Fruit fly (Drosophila melanogaster): ENCODE results near the gene RpS10a.
A peak's percentile ranks its signal among the peaks of the same experiment; 100 is the strongest.

Gene RpS10a

DNA sequence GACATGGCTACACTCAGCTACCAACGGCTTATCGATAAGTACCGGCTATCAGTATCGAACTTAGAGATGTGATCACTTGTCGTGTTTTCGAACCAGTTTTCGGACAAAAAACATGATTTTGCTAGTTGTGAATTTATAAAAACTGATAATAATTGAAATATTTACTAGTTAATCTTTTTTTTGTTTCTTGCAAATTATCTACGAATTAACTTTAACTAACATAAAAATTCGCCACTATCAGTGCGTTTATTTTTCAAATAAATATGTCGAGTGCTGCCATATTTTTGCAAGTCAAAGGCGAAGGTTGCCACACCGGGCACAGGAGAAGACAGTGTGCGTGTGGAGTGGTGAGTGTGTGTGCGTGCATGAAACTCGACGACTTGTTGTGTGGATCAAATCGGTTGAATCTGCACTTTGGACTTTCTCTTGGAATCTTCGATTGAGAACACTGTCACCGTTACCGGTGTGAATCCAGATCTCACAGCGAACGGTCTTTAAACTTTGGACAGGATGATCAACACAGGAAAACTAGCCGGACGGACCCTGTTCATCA, 24.7 kb downstream of the RpS10a start, which contains the start of gene Hsdl2:
Hsdl2 (plus strand) TSS at position 349 of the 553 bp plus-strand sequence.
- no peak for TF ChIP-seq pros (GFP tag; optimal IDR thresholded peaks at IDR 0.05)
- no peak for TF ChIP-seq CG10543 (GFP tag; optimal IDR thresholded peaks at IDR 0.05)
- TF ChIP-seq row (GFP tag; IDR thresholded peaks at IDR 0.05) = peak; percentile 75
- TF ChIP-seq CG7786 (GFP tag; optimal IDR thresholded peaks at IDR 0.05) = peak; percentile 7
- no peak for TF ChIP-seq pnt (GFP tag; optimal IDR thresholded peaks at IDR 0.05)
- TF ChIP-seq CG14710 (tag; optimal IDR thresholded peaks at IDR 0.05) = peak; percentile 75
- no peak for TF ChIP-seq CrebB (tag; optimal IDR thresholded peaks at IDR 0.05)
- TF ChIP-seq CG15073 (GFP tag; optimal IDR thresholded peaks at IDR 0.05) = no peak
- peak; percentile 59 for TF ChIP-seq MESR4 (GFP tag; optimal IDR thresholded peaks at IDR 0.05)
- peak; percentile 29 for TF ChIP-seq az2 (GFP tag; optimal IDR thresholded peaks at IDR 0.05)
- no peak for TF ChIP-seq CG15479 (GFP tag; optimal IDR thresholded peaks at IDR 0.05)
- TF ChIP-seq crol (GFP tag; IDR thresholded peaks at IDR 0.05) = no peak
- TF ChIP-seq Hmr (GFP tag; optimal IDR thresholded peaks at IDR 0.05) = peak; percentile 61
- no peak for TF ChIP-seq ATbp (GFP tag; optimal IDR thresholded peaks at IDR 0.05)
- TF ChIP-seq CG34376 (GFP tag; optimal IDR thresholded peaks at IDR 0.05) = peak; percentile 49
- no peak for TF ChIP-seq CG32767 (GFP tag; IDR thresholded peaks at IDR 0.05)
- TF ChIP-seq CG9797 (GFP tag; optimal IDR thresholded peaks at IDR 0.05) = peak; percentile 49
- TF ChIP-seq CG1602 (GFP tag; optimal IDR thresholded peaks at IDR 0.05) = peak; percentile 0
- peak; percentile 67 for TF ChIP-seq CG3995 (GFP tag; optimal IDR thresholded peaks at IDR 0.05)
- TF ChIP-seq CG31224 (GFP tag; IDR thresholded peaks at IDR 0.05) = 0 out of 2 replicates have a peak, but pooled peaks have one; percentile 31
- no peak for TF ChIP-seq Mes4 (GFP tag; optimal IDR thresholded peaks at IDR 0.05)
- TF ChIP-seq CG9215 (GFP tag; IDR thresholded peaks at IDR 0.05) = peak; percentile 45
- no peak for TF ChIP-seq croc (GFP tag; conservative IDR thresholded peaks at IDR 0.05)
- TF ChIP-seq zen (tag; optimal IDR thresholded peaks at IDR 0.05) = no peak
- no peak for TF ChIP-seq NC2β (GFP tag; optimal IDR thresholded peaks at IDR 0.05)
- TF ChIP-seq CG5245 (GFP tag; optimal IDR thresholded peaks at IDR 0.05) = no peak
- TF ChIP-seq CG2875 (GFP tag; optimal IDR thresholded peaks at IDR 0.05) = no peak
- TF ChIP-seq bcd (GFP tag; optimal IDR thresholded peaks at IDR 0.05) = no peak
- no peak for TF ChIP-seq slou (GFP tag; optimal IDR thresholded peaks at IDR 0.05)
- no peak for TF ChIP-seq tup (GFP tag; optimal IDR thresholded peaks at IDR 0.05)
- 0 out of 3 replicates have a peak, but pooled peaks have one; percentile 45 for TF ChIP-seq CG11456 (GFP tag; IDR thresholded peaks at IDR 0.05)
- no peak for TF ChIP-seq lola (GFP tag; optimal IDR thresholded peaks at IDR 0.05)
- TF ChIP-seq lmd (GFP tag; IDR thresholded peaks at IDR 0.05) = peak; percentile 38; the same call in 1 of the 2 replicates
- TF ChIP-seq cg (GFP tag; optimal IDR thresholded peaks at IDR 0.05) = peak; percentile 96
- TF ChIP-seq stc (GFP tag; IDR thresholded peaks at IDR 0.05) = no peak
- TF ChIP-seq her (GFP tag; optimal IDR thresholded peaks at IDR 0.05) = no peak
- TF ChIP-seq ase (GFP tag; IDR thresholded peaks at IDR 0.05) = no peak
- TF ChIP-seq Rx (GFP tag; IDR thresholded peaks at IDR 0.05) = peak; percentile 41; the same call in 1 of the 2 replicates
- no peak for TF ChIP-seq CG8359 (GFP tag; optimal IDR thresholded peaks at IDR 0.05; ENCODE audit: borderline replicate concordance)
- TF ChIP-seq CG3838 (GFP tag; optimal IDR thresholded peaks at IDR 0.05) = no peak
- TF ChIP-seq CG15514 (GFP tag; optimal IDR thresholded peaks at IDR 0.05) = peak; percentile 74
- TF ChIP-seq knrl (GFP tag; IDR thresholded peaks at IDR 0.05; ENCODE audit: partially characterized antibody) = peak; percentile 67
- TF ChIP-seq CG7556 (GFP tag; optimal IDR thresholded peaks at IDR 0.05) = peak; percentile 4
- TF ChIP-seq CG11085 (GFP tag; IDR thresholded peaks at IDR 0.05) = 0 out of 2 replicates have a peak, but pooled peaks have one; percentile 60
- TF ChIP-seq CG15696 (tag; optimal IDR thresholded peaks at IDR 0.05) = no peak
- no peak for TF ChIP-seq so (GFP tag; IDR thresholded peaks at IDR 0.05)
- TF ChIP-seq CG12391 (tag; optimal IDR thresholded peaks at IDR 0.05) = peak; percentile 68
- TF ChIP-seq CG32772 (GFP tag; IDR thresholded peaks at IDR 0.05) = 0 out of 2 replicates have a peak, but pooled peaks have one; percentile 29
- no peak for TF ChIP-seq CG1792 (GFP tag; optimal IDR thresholded peaks at IDR 0.05)
- TF ChIP-seq dysf (GFP tag; IDR thresholded peaks at IDR 0.05) = no peak
